Fruit fly (Drosophila melanogaster) whole organism, embryonic: ENCODE data around the gene CG33124.
A peak's percentile ranks its signal among the peaks of the same experiment; 100 is the strongest.

Experiments used
- CoRest ChIP-seq: fragments of 200-800 bp; sonication (Bioruptor generic); optimal IDR thresholded peaks from 3 replicates; lab custom pipeline; 2018; ENCODE audit warnings: missing biosample characterization, mild to moderate bottlenecking, missing genetic modification characterization, moderate library complexity
- Xbp1 ChIP-seq: fragments of 200-800 bp; sonication (Bioruptor generic); optimal IDR thresholded peaks from 3 replicates; lab custom pipeline; 2016; ENCODE audit warnings: missing biosample characterization, mild to moderate bottlenecking, missing genetic modification characterization
- hth ChIP-seq: fragments of >200 bp; optimal IDR thresholded peaks from 2 replicates; lab custom pipeline; 2017; ENCODE audit warnings: inconsistent platforms
- psq ChIP-seq: fragments of 200-800 bp; sonication (Bioruptor generic); optimal IDR thresholded peaks from 2 replicates; lab custom pipeline; 2017; ENCODE audit warnings: missing biosample characterization, missing genetic modification characterization

dm6 chr2L:2177312-2177968 is 31.5 kb downstream of the CG33124 start:
- TF ChIP-seq CoRest (tag; lab: Kevin White, UChicago): peak; percentile 13
- no peak for TF ChIP-seq psq (GFP tag; lab: Kevin White, UChicago)
- TF ChIP-seq hth (lab: Kevin White, UChicago): no peak
- peak; percentile 48 for TF ChIP-seq Xbp1 (GFP tag; lab: Kevin White, UChicago)
